Fruit fly (Drosophila melanogaster) Kc167 (cell line): ENCODE results near the gene Lsd-1.

Experiments used
- Myc ChIP-seq: fragments of >200 bp; optimal IDR thresholded peaks from 2 replicates; lab custom pipeline; 2017; ENCODE audit warnings: missing external identifiers
- Sin3A ChIP-seq: fragments of >200 bp; optimal IDR thresholded peaks from 2 replicates; lab custom pipeline; 2018; ENCODE audit warnings: missing external identifiers
- h ChIP-seq: fragments of >200 bp; optimal IDR thresholded peaks from 3 replicates; lab custom pipeline; 2018; ENCODE audit warnings: missing external identifiers
- insv ChIP-seq: fragments of >200 bp; optimal IDR thresholded peaks from 3 replicates; lab custom pipeline; 2018; ENCODE audit warnings: missing external identifiers
- psq ChIP-seq: fragments of >200 bp; optimal IDR thresholded peaks from 2 replicates; lab custom pipeline; 2017; ENCODE audit warnings: missing external identifiers
- ttk ChIP-seq: sonication (Bioruptor generic); optimal IDR thresholded peaks from 2 replicates; lab custom pipeline; 2017; ENCODE audit warnings: missing external identifiers

The Lsd-1 gene

dm6 chr3R:23780757-23781156 lies 17.1 kb downstream of the Lsd-1 start:
- no peak for TF ChIP-seq psq (lab: Kevin White, UChicago)
- no peak for TF ChIP-seq insv (lab: Kevin White, UChicago)
- TF ChIP-seq ttk (lab: Kevin White, UChicago): no peak
- TF ChIP-seq Myc (lab: Kevin White, UChicago): no peak
- TF ChIP-seq h (lab: Kevin White, UChicago): no peak
- no peak for TF ChIP-seq Sin3A (lab: Kevin White, UChicago)

- TF ChIP-seq insv (lab: Kevin White, UChicago) (no peak), psq (lab: Kevin White, UChicago) (no peak), h (lab: Kevin White, UChicago) (no peak)
Measured at dm6 chr3R:23781466-23781935, 17.8 kb downstream of the Lsd-1 start, which contains the start of the genes Nup98-96 and mbc. Nup98-96 (minus strand) TSS chr3R:23781621. mbc (plus strand) TSS chr3R:23781765.

dm6 chr3R:23782456-23783402 lies 19.1 kb downstream of the Lsd-1 start:
- no peak for TF ChIP-seq h (lab: Kevin White, UChicago)
- no peak for TF ChIP-seq insv (lab: Kevin White, UChicago)
- TF ChIP-seq Myc (lab: Kevin White, UChicago): no peak
- no peak for TF ChIP-seq ttk (lab: Kevin White, UChicago)
- no peak for TF ChIP-seq psq (lab: Kevin White, UChicago)
- TF ChIP-seq Sin3A (lab: Kevin White, UChicago): no peak

- TF ChIP-seq ttk (lab: Kevin White, UChicago) (no peak), psq (lab: Kevin White, UChicago) (no peak), insv (lab: Kevin White, UChicago) (no peak), h (lab: Kevin White, UChicago) (no peak), Myc (lab: Kevin White, UChicago) (no peak), Sin3A (lab: Kevin White, UChicago) (no peak)
Measured at dm6 chr3R:23783403-23783757, 19.7 kb downstream of the Lsd-1 start.

- TF ChIP-seq insv (lab: Kevin White, UChicago) (no peak), h (lab: Kevin White, UChicago) (no peak), Sin3A (lab: Kevin White, UChicago) (no peak), Myc (lab: Kevin White, UChicago) (no peak)
Measured at dm6 chr3R:23783961-23784360, 20.3 kb downstream of the Lsd-1 start.

- TF ChIP-seq Sin3A (lab: Kevin White, UChicago) (no peak), ttk (lab: Kevin White, UChicago) (no peak), Myc (lab: Kevin White, UChicago) (no peak), h (lab: Kevin White, UChicago) (no peak), insv (lab: Kevin White, UChicago) (no peak), psq (lab: Kevin White, UChicago) (no peak)
Measured at dm6 chr3R:23784925-23785680, 21.4 kb downstream of the Lsd-1 start.

- TF ChIP-seq Myc (lab: Kevin White, UChicago) (no peak), Sin3A (lab: Kevin White, UChicago) (no peak), psq (lab: Kevin White, UChicago) (no peak), h (lab: Kevin White, UChicago) (no peak), insv (lab: Kevin White, UChicago) (no peak), ttk (lab: Kevin White, UChicago) (no peak)
Measured at dm6 chr3R:23786768-23787631, 23.3 kb downstream of the Lsd-1 start.

- TF ChIP-seq psq (lab: Kevin White, UChicago) (no peak), h (lab: Kevin White, UChicago) (no peak), Myc (lab: Kevin White, UChicago) (no peak), insv (lab: Kevin White, UChicago) (no peak), Sin3A (lab: Kevin White, UChicago) (no peak), ttk (lab: Kevin White, UChicago) (no peak)
Measured at dm6 chr3R:23787632-23787960, 23.9 kb downstream of the Lsd-1 start.

dm6 chr3R:23788406-23789021 lies 24.9 kb downstream of the Lsd-1 start:
- TF ChIP-seq Sin3A (lab: Kevin White, UChicago) (no peak), insv (lab: Kevin White, UChicago) (no peak), Myc (lab: Kevin White, UChicago) (no peak), psq (lab: Kevin White, UChicago) (no peak), ttk (lab: Kevin White, UChicago) (no peak), h (lab: Kevin White, UChicago) (no peak)

- no peak for TF ChIP-seq psq (lab: Kevin White, UChicago)
- TF ChIP-seq insv (lab: Kevin White, UChicago): no peak
- no peak for TF ChIP-seq h (lab: Kevin White, UChicago)
- TF ChIP-seq Sin3A (lab: Kevin White, UChicago): no peak
- no peak for TF ChIP-seq ttk (lab: Kevin White, UChicago)
- no peak for TF ChIP-seq Myc (lab: Kevin White, UChicago)
Measured at dm6 chr3R:23789584-23789983, 25.9 kb downstream of the Lsd-1 start.
